Worm (Caenorhabditis elegans): ENCODE results near the gene prp-8.
A peak's percentile ranks its signal among the peaks of the same experiment; 100 is the strongest.

prp-8 gene

DNA sequence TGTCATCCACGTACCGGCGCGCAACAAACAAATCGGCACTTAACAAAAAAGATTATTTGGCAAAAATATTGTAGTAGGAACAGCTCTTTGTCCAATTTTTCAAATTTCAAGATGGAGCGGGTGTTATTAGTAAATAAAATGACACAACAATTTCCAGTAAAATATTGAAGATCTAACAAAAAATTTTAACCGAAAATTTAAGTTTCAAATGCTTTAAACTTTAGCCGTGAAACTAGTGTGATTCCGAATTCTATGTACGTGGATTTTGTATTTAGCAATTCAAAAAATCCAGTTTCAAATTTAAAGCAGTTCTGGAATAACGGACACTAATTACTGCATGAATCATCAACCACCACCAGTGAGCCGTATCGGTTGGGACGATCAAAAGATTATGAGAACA, 38.6 kb downstream of the prp-8 start, which contains the start of gene snb-5:
Gene snb-5, plus strand, starts transcription at position 301 of the 400 bp plus-strand sequence.
- TF ChIP-seq dmd-4 (tag; optimal IDR thresholded peaks at IDR 0.05) (no peak), ztf-4 (tag; optimal IDR thresholded peaks at IDR 0.05) (no peak), C34F6.9 (tag; optimal IDR thresholded peaks at IDR 0.05) (no peak), mbf-1 (tag; optimal IDR thresholded peaks at IDR 0.05) (no peak), fos-1 (tag; optimal IDR thresholded peaks at IDR 0.05) (no peak), Y55F3AM.14 (GFP tag; optimal IDR thresholded peaks at IDR 0.05) (no peak), skn-1 (tag; optimal IDR thresholded peaks at IDR 0.05) (no peak), ceh-82 (tag; optimal IDR thresholded peaks at IDR 0.05) (no peak), unc-39 (tag; optimal IDR thresholded peaks at IDR 0.05) (no peak), gmeb-1 (tag; optimal IDR thresholded peaks at IDR 0.05) (no peak), sma-3 (GFP tag; optimal IDR thresholded peaks at IDR 0.05) (no peak), crh-2 (tag; optimal IDR thresholded peaks at IDR 0.05) (no peak), elt-1 (tag; optimal IDR thresholded peaks at IDR 0.05) (no peak), lin-11 (tag; optimal IDR thresholded peaks at IDR 0.05) (no peak)

DNA sequence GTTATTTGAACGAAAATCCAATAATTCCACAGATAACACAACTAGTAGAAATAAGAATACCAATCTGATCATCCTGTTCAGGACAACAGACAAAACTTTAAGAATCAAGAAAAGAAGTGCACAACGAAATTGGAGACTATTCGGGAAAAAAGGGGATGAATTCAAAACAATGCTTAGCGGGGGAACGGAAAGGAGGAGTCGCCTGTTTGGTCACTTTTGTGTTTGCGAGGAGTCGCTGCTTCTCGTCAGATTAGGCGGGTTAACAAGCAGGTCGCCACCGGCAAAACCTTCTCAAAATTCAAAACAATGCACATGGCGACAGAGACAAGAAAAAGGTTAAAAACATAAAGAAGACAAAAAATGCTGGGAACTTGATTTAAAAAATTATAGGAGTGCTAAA, 45.6 kb downstream of the prp-8 start, which contains the start of gene C30A5.10:
Gene C30A5.10, minus strand, starts transcription at position 101 of the 400 bp plus-strand sequence.
- TF ChIP-seq nhr-23 (tag; optimal IDR thresholded peaks at IDR 0.05) (no peak), ztf-11 (tag; optimal IDR thresholded peaks at IDR 0.05) (no peak), Y55F3AM.14 (GFP tag; optimal IDR thresholded peaks at IDR 0.05) (no peak), F13H6.1 (tag; optimal IDR thresholded peaks at IDR 0.05) (no peak), mdl-1 (tag; optimal IDR thresholded peaks at IDR 0.05) (no peak), nhr-12 (tag; optimal IDR thresholded peaks at IDR 0.05) (no peak), crh-2 (tag; optimal IDR thresholded peaks at IDR 0.05) (no peak)

DNA sequence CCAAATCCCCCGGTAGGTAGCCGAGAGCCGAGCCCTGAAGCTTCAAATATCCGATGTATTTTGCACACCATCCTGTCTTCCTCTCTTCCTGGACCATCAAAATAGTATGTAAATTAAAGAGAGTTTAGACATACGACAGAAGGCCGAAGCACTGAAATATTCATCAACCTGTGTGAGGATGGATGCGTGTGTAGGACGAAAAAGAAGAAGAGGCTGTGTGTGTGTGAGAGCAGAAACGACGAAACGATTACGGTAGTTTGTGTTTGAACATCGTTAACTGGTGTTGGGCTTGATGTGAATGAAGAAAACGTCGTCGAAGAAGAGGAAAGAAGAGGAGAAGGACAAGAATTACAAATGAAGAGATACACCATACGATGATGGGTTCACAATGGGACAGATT, 47.4 kb downstream of the prp-8 start:
- TF ChIP-seq C34F6.9 (tag; optimal IDR thresholded peaks at IDR 0.05) = peak; percentile 17
- TF ChIP-seq mbf-1 (tag; optimal IDR thresholded peaks at IDR 0.05) = no peak
- TF ChIP-seq nhr-129 (tag; optimal IDR thresholded peaks at IDR 0.05) = peak; percentile 14
- TF ChIP-seq ama-1 (optimal IDR thresholded peaks at IDR 0.05) = no peak
- TF ChIP-seq nhr-25 (tag; optimal IDR thresholded peaks at IDR 0.05) = no peak
- TF ChIP-seq mdl-1 (tag; optimal IDR thresholded peaks at IDR 0.05) = no peak
- no peak for TF ChIP-seq lin-11 (tag; optimal IDR thresholded peaks at IDR 0.05)
- no peak for TF ChIP-seq sma-3 (GFP tag; optimal IDR thresholded peaks at IDR 0.05)
- TF ChIP-seq unc-55 (GFP tag; optimal IDR thresholded peaks at IDR 0.05) = peak; percentile 49
- TF ChIP-seq F13H6.1 (tag; optimal IDR thresholded peaks at IDR 0.05) = no peak
- no peak for TF ChIP-seq Y55F3AM.14 (GFP tag; optimal IDR thresholded peaks at IDR 0.05)
- no peak for TF ChIP-seq lin-13 (GFP tag; optimal IDR thresholded peaks at IDR 0.05)
- no peak for TF ChIP-seq ZK546.5 (tag; optimal IDR thresholded peaks at IDR 0.05)
- TF ChIP-seq ztf-1 (GFP tag; conservative IDR thresholded peaks at IDR 0.05) = no peak
- TF ChIP-seq elt-3 (tag; optimal IDR thresholded peaks at IDR 0.05) = no peak
- TF ChIP-seq blmp-1 (tag; optimal IDR thresholded peaks at IDR 0.05; ENCODE audit: insufficient read depth) = no peak
- no peak for TF ChIP-seq aly-2 (tag; optimal IDR thresholded peaks at IDR 0.05)
- TF ChIP-seq lsy-2 (tag; optimal IDR thresholded peaks at IDR 0.05) = peak in 1 of 2 experiments; percentile 54
- no peak for TF ChIP-seq nhr-11 (tag; optimal IDR thresholded peaks at IDR 0.05)

DNA sequence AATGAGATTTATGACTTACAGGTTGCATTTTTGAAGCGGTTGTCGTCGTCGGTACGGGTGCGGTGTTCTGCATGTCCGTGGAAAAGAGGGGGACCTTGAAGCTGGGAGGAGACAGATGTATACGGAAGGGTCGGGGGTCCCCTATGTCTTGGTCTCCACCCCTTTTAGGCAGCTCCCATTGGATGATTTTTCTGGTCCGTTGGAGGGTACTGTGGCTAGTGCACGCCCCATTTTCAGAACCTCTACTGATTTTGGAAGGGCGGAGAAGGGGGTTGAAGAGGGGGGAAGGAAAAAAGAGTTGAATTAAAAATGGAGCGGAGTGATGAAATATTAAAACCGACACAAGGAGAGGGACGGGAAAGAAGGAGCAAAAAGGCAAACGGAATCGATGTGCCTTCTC, 52.1 kb downstream of the prp-8 start, which contains the start of gene unc-86:
Gene unc-86, minus strand, starts transcription at position 113 of the 400 bp plus-strand sequence.
- TF ChIP-seq mab-5 (tag; optimal IDR thresholded peaks at IDR 0.05) (no peak), unc-55 (GFP tag; optimal IDR thresholded peaks at IDR 0.05) (peak; percentile 4), mdl-1 (tag; optimal IDR thresholded peaks at IDR 0.05) (no peak), lin-39 (tag; optimal IDR thresholded peaks at IDR 0.05) (no peak)

DNA sequence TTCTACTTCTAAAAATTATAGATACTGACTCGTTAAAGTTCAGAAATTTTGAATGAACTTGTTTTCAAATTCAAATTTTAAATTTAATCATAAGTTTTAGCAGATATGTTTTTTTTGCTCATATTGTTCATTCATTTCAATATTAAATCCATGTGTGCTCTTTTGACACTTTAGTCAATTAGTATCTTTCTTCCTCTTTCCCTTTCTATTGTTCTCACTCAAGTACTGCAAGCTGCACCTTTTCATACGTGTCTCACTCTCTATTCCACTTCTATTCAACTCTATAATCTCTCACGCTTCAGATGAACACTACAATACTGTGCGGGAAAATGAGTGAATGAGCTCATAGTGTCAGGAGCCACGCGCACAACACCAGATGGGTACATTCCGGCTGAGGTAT, 53.7 kb downstream of the prp-8 start, which contains the start of gene C30A5.16:
Gene C30A5.16, plus strand, starts transcription at position 301 of the 400 bp plus-strand sequence.
- TF ChIP-seq sma-9 (GFP tag; optimal IDR thresholded peaks at IDR 0.05) = no peak
- no peak for TF ChIP-seq sma-9 (tag; optimal IDR thresholded peaks at IDR 0.05)
- TF ChIP-seq unc-55 (GFP tag; optimal IDR thresholded peaks at IDR 0.05) = no peak
- no peak for TF ChIP-seq dmd-4 (tag; optimal IDR thresholded peaks at IDR 0.05)
- TF ChIP-seq lsy-2 (tag; optimal IDR thresholded peaks at IDR 0.05) = no peak
- TF ChIP-seq elt-3 (tag; optimal IDR thresholded peaks at IDR 0.05) = no peak
- no peak for TF ChIP-seq crh-2 (tag; optimal IDR thresholded peaks at IDR 0.05)
- no peak for TF ChIP-seq skn-1 (tag; optimal IDR thresholded peaks at IDR 0.05)
- no peak for TF ChIP-seq sem-4 (tag; optimal IDR thresholded peaks at IDR 0.05)
- TF ChIP-seq ztf-4 (tag; optimal IDR thresholded peaks at IDR 0.05) = no peak
- no peak for TF ChIP-seq ZK546.5 (tag; optimal IDR thresholded peaks at IDR 0.05)
- TF ChIP-seq lin-11 (tag; optimal IDR thresholded peaks at IDR 0.05) = no peak
- TF ChIP-seq snpc-4 (tag; optimal IDR thresholded peaks at IDR 0.05) = no peak
- TF ChIP-seq sma-3 (GFP tag; optimal IDR thresholded peaks at IDR 0.05) = no peak
- TF ChIP-seq ceh-16 (tag; optimal IDR thresholded peaks at IDR 0.05) = no peak
- TF ChIP-seq nhr-77 (tag; optimal IDR thresholded peaks at IDR 0.05) = no peak
- no peak for TF ChIP-seq nhr-23 (tag; optimal IDR thresholded peaks at IDR 0.05)
- no peak for TF ChIP-seq Y55F3AM.14 (GFP tag; optimal IDR thresholded peaks at IDR 0.05)
- no peak for TF ChIP-seq nhr-25 (tag; optimal IDR thresholded peaks at IDR 0.05)
- no peak for TF ChIP-seq zag-1 (tag; optimal IDR thresholded peaks at IDR 0.05)
